Worm (Caenorhabditis elegans) whole organism, L1 larva: ENCODE results near the gene Y17G7B.23.

Experiments
- C04F5.9 ChIP-seq: sonication (generic microtip); optimal IDR thresholded peaks from 2 replicates; lab custom pipeline; 2016; ENCODE audit warnings: missing genetic modification characterization, missing compliant biosample characterization
- C16A3.4 ChIP-seq: fragments of 150-350 bp; optimal IDR thresholded peaks from 2 replicates; lab custom pipeline; 2014; ENCODE audit warnings: missing biosample characterization, missing genetic modification characterization
- C34B4.2 ChIP-seq: sonication (generic microtip); optimal IDR thresholded peaks from 2 replicates; lab custom pipeline; 2017; ENCODE audit warnings: mild to moderate bottlenecking, missing genetic modification characterization, missing compliant biosample characterization
- aha-1 ChIP-seq: fragments of 150-350 bp; optimal IDR thresholded peaks from 2 replicates; lab custom pipeline; 2014; ENCODE audit warnings: missing biosample characterization, missing genetic modification characterization
- aly-2 ChIP-seq: fragments of 150-350 bp; optimal IDR thresholded peaks from 2 replicates; lab custom pipeline; 2014; ENCODE audit warnings: missing biosample characterization, missing genetic modification characterization
- ama-1 ChIP-seq: fragments of 150-350 bp; optimal IDR thresholded peaks from 2 replicates; lab custom pipeline; 2014
- blmp-1 ChIP-seq: fragments of 150-350 bp; optimal IDR thresholded peaks from 2 replicates; lab custom pipeline; 2014; ENCODE audit warnings: missing biosample characterization, missing genetic modification characterization
- ceh-82 ChIP-seq, 3 experiments: fragments of 150-350 bp in 1 of 3; sonication (generic microtip) in 2 of 3; optimal IDR thresholded peaks; 2 replicates each; lab custom pipeline; 2014 to 2017; ENCODE audit warnings: missing biosample characterization in 3 of 3, missing genetic modification characterization in 3 of 3
- ceh-90 ChIP-seq: sonication (generic microtip); optimal IDR thresholded peaks from 2 replicates; lab custom pipeline; 2016; ENCODE audit warnings: missing genetic modification characterization, missing compliant biosample characterization
- ces-1 ChIP-seq: fragments of 150-350 bp; optimal IDR thresholded peaks from 2 replicates; lab custom pipeline; 2014; ENCODE audit warnings: missing biosample characterization, missing genetic modification reagents, missing genetic modification characterization
- efl-1 ChIP-seq, 4 experiments: fragments of 150-350 bp; optimal IDR thresholded peaks in 3 of 4; peaks in 1 of 4; 1 replicate in 1 of 4; 2 replicates in 3 of 4; lab custom pipeline; 2014; ENCODE audit warnings: missing biosample characterization in 2 of 4, missing genetic modification characterization in 2 of 4, missing genetic modification reagents in 2 of 4
- egl-13 ChIP-seq: sonication (generic microtip); optimal IDR thresholded peaks from 2 replicates; lab custom pipeline; 2016; ENCODE audit warnings: missing genotype, missing genetic modification reagents, missing genetic modification characterization, missing compliant biosample characterization
- egl-27 ChIP-seq, 2 experiments: fragments of 150-350 bp in 1 of 2; sonication (generic microtip); optimal IDR thresholded peaks; 3 replicates each; lab custom pipeline; 2017 to 2018; ENCODE audit warnings: missing biosample characterization in 2 of 2, missing genetic modification characterization in 2 of 2, missing genetic modification reagents in 2 of 2
- elt-2 ChIP-seq: sonication (generic microtip); optimal IDR thresholded peaks from 2 replicates; lab custom pipeline; 2016; ENCODE audit warnings: missing genetic modification characterization, mild to moderate bottlenecking, inconsistent platforms, missing compliant biosample characterization, missing genetic modification reagents
- elt-3 ChIP-seq, 6 experiments: fragments of 150-350 bp in 1 of 6; sonication (generic microtip); optimal IDR thresholded peaks; 2 replicates each; lab custom pipeline; 2017 to 2018; ENCODE audit warnings: missing biosample characterization in 6 of 6, missing genetic modification characterization in 6 of 6, inconsistent platforms in 1 of 6
- ets-5 ChIP-seq: fragments of 200-800 bp; sonication (Bioruptor generic); IDR thresholded peaks from 2 replicates; pipeline ENCODE4 v1.3.6; 2022; ENCODE audit warnings: missing genetic modification characterization, missing compliant biosample characterization
- fkh-4 ChIP-seq: sonication (generic microtip); optimal IDR thresholded peaks from 2 replicates; lab custom pipeline; 2016; ENCODE audit warnings: missing compliant biosample characterization, missing genetic modification characterization, borderline replicate concordance
- fkh-8 ChIP-seq: sonication (generic microtip); optimal IDR thresholded peaks from 2 replicates; lab custom pipeline; 2016; ENCODE audit warnings: mild to moderate bottlenecking, missing genetic modification characterization, missing compliant biosample characterization
- fos-1 ChIP-seq: fragments of 150-350 bp; optimal IDR thresholded peaks from 2 replicates; lab custom pipeline; 2014; ENCODE audit warnings: missing biosample characterization, missing genetic modification characterization
- hlh-17 ChIP-seq: fragments of 200-800 bp; sonication (Bioruptor generic); optimal IDR thresholded peaks from 2 replicates; lab custom pipeline; 2018; ENCODE audit warnings: missing genetic modification characterization, mild to moderate bottlenecking, missing compliant biosample characterization, moderate library complexity, borderline replicate concordance
- irx-1 ChIP-seq: sonication (generic microtip); optimal IDR thresholded peaks from 2 replicates; lab custom pipeline; 2016; ENCODE audit warnings: missing genetic modification characterization, missing compliant biosample characterization
- jun-1 ChIP-seq: fragments of 150-350 bp; optimal IDR thresholded peaks from 2 replicates; lab custom pipeline; 2014; ENCODE audit warnings: missing biosample characterization, missing genetic modification reagents, missing genetic modification characterization
- lin-15B ChIP-seq: fragments of 150-350 bp; sonication (generic microtip); optimal IDR thresholded peaks from 3 replicates; lab custom pipeline; 2014; ENCODE audit warnings: missing biosample characterization, missing genetic modification characterization
- lin-39 ChIP-seq: fragments of 150-350 bp; optimal IDR thresholded peaks from 2 replicates; lab custom pipeline; 2014; ENCODE audit warnings: missing biosample characterization, missing genetic modification reagents, missing genetic modification characterization
- lir-3 ChIP-seq: sonication (generic microtip); optimal IDR thresholded peaks from 2 replicates; lab custom pipeline; 2016; ENCODE audit warnings: mild to moderate bottlenecking, missing genetic modification characterization, moderate library complexity, missing compliant biosample characterization; ENCODE audit not compliant: poor library complexity
- lsy-2 ChIP-seq, 2 experiments: fragments of 150-350 bp; optimal IDR thresholded peaks; 2 replicates each; lab custom pipeline; 2014; ENCODE audit warnings: missing biosample characterization in 2 of 2, missing genetic modification characterization in 2 of 2
- mdl-1 ChIP-seq, 2 experiments: fragments of 150-350 bp; optimal IDR thresholded peaks; 2 replicates each; lab custom pipeline; 2014 to 2017; ENCODE audit warnings: missing biosample characterization in 2 of 2, missing genetic modification characterization in 2 of 2, inconsistent platforms in 1 of 2
- nhr-11 ChIP-seq: fragments of 150-350 bp; optimal IDR thresholded peaks from 2 replicates; lab custom pipeline; 2014; ENCODE audit warnings: missing biosample characterization, missing genetic modification characterization
- nhr-12 ChIP-seq: sonication (generic microtip); optimal IDR thresholded peaks from 2 replicates; lab custom pipeline; 2017; ENCODE audit warnings: missing biosample characterization, missing genetic modification characterization
- nhr-20 ChIP-seq: sonication (generic microtip); optimal IDR thresholded peaks from 2 replicates; lab custom pipeline; 2016; ENCODE audit warnings: mild to moderate bottlenecking, missing genetic modification characterization, missing compliant biosample characterization
- nhr-71 ChIP-seq: sonication (generic microtip); optimal IDR thresholded peaks from 2 replicates; lab custom pipeline; 2016; ENCODE audit warnings: mild to moderate bottlenecking, missing genetic modification characterization, moderate library complexity, missing compliant biosample characterization
- nhr-77 ChIP-seq: fragments of 150-350 bp; optimal IDR thresholded peaks from 2 replicates; lab custom pipeline; 2014; ENCODE audit warnings: missing biosample characterization, missing genetic modification characterization
- nhr-84 ChIP-seq: sonication (generic microtip); optimal IDR thresholded peaks from 2 replicates; lab custom pipeline; 2017; ENCODE audit warnings: missing biosample characterization, missing genetic modification characterization
- nhr-85 ChIP-seq: sonication (generic microtip); peaks from one replicate; lab custom pipeline; 2016; ENCODE audit warnings: missing genetic modification characterization, inconsistent platforms, missing compliant biosample characterization
- nhr-90 ChIP-seq: sonication (generic microtip); optimal IDR thresholded peaks from 2 replicates; lab custom pipeline; 2016; ENCODE audit warnings: mild to moderate bottlenecking, missing genetic modification characterization, missing compliant biosample characterization; ENCODE audit not compliant: poor library complexity
- pqm-1 ChIP-seq: sonication (generic microtip); optimal IDR thresholded peaks from 3 replicates; lab custom pipeline; 2017; ENCODE audit warnings: missing biosample characterization, missing genetic modification characterization
- rnt-1 ChIP-seq: sonication (generic microtip); optimal IDR thresholded peaks from 2 replicates; lab custom pipeline; 2016; ENCODE audit warnings: mild to moderate bottlenecking, missing genetic modification characterization, moderate library complexity, missing compliant biosample characterization
- skn-1 ChIP-seq: fragments of 150-350 bp; optimal IDR thresholded peaks from 2 replicates; lab custom pipeline; 2014; ENCODE audit warnings: missing biosample characterization, missing genetic modification characterization
- sup-37 ChIP-seq: fragments of 200-800 bp; sonication (Bioruptor generic); optimal IDR thresholded peaks from 2 replicates; lab custom pipeline; 2018; ENCODE audit warnings: mild to moderate bottlenecking, missing genetic modification characterization, missing compliant biosample characterization
- tlp-1 ChIP-seq: fragments of 150-350 bp; optimal IDR thresholded peaks from 2 replicates; lab custom pipeline; 2014; ENCODE audit warnings: missing biosample characterization, missing genetic modification characterization
- unc-130 ChIP-seq: fragments of 150-350 bp; optimal IDR thresholded peaks from 2 replicates; lab custom pipeline; 2017; ENCODE audit warnings: missing biosample characterization, missing genetic modification characterization, inconsistent platforms
- unc-62 ChIP-seq: fragments of 150-350 bp; optimal IDR thresholded peaks from 2 replicates; lab custom pipeline; 2014; ENCODE audit warnings: missing biosample characterization, missing genetic modification reagents, missing genetic modification characterization
- unc-86 ChIP-seq: sonication (generic microtip); optimal IDR thresholded peaks from 2 replicates; lab custom pipeline; 2016; ENCODE audit warnings: missing genetic modification characterization, missing compliant biosample characterization
- vab-15 ChIP-seq: sonication (generic microtip); optimal IDR thresholded peaks from 2 replicates; lab custom pipeline; 2017; ENCODE audit warnings: missing genotype, mild to moderate bottlenecking, missing genetic modification characterization, missing compliant biosample characterization
- zag-1 ChIP-seq: fragments of 150-350 bp; optimal IDR thresholded peaks from 2 replicates; lab custom pipeline; 2014; ENCODE audit warnings: missing biosample characterization, missing genetic modification characterization

Y17G7B.23 gene

DNA sequence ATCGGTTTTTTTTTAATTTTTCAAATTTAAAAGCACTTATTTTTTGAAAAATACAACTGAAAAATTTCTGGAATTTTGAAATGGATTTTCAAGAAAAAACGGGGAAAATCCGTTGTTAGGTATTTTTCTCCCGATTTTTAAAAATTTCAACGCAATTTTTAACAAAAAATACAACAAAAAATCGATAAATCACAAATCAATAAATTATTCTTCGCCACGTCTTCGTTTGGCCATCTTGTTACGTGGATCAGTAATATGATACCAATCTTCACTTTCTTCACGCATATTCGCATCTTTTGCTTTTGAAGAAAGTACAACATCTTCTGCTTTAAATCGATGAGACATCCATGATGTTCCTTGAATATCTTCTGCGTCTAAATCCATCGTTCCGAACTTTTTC is 29.7 kb downstream of the Y17G7B.23 start:
- no peak for TF ChIP-seq pqm-1 (tag; lab: Kevin White, UChicago)
- TF ChIP-seq nhr-11 (tag; lab: Kevin White, UChicago) = no peak
- no peak for TF ChIP-seq nhr-71
- no peak for TF ChIP-seq lin-15B (tag; lab: Kevin White, UChicago)
- TF ChIP-seq blmp-1 = no peak
- TF ChIP-seq tlp-1 (tag; lab: Kevin White, UChicago) = no peak
- TF ChIP-seq lin-39 (tag; lab: Kevin White, UChicago) = no peak
- no peak for TF ChIP-seq lir-3 (tag; lab: Kevin White, UChicago)
- TF ChIP-seq egl-27 (tag; optimal IDR thresholded peaks at IDR 0.05; lab: Kevin White, UChicago) = no peak
- TF ChIP-seq nhr-77 = no peak
- TF ChIP-seq fkh-4 = no peak
- TF ChIP-seq rnt-1 (tag; lab: Kevin White, UChicago) = no peak
- no peak for TF ChIP-seq mdl-1 (tag; optimal IDR thresholded peaks at IDR 0.05; lab: Kevin White, UChicago)
- TF ChIP-seq fkh-8 (tag; lab: Kevin White, UChicago) = no peak
- TF ChIP-seq lsy-2 (tag; optimal IDR thresholded peaks at IDR 0.05; lab: Kevin White, UChicago) = no peak
- no peak for TF ChIP-seq unc-86

DNA sequence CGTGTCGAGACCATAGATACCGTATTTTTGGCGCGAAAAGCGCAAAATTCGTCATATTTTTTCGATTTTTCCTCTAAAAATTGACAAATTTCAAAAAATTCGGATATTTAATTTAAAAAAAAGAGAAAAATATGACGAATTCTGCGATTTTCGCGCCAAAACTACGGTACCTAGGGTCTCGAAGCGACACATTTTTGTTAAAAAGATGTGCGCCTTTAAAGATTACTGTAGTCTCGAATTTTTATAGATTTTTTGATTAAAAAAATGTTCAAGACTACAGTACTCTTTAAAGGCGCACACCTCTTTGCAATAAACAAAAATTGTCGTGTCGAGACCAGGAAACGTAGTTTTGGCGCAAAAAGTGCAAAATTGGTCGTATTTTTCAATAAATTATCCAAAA is 37.1 kb downstream of the Y17G7B.23 start:
- TF ChIP-seq aly-2 = no peak
- no peak for TF ChIP-seq C34B4.2 (tag; lab: Kevin White, UChicago)
- no peak for TF ChIP-seq ama-1 (lab: Kevin White, UChicago)
- no peak for TF ChIP-seq unc-62 (GFP tag; lab: Kevin White, UChicago)
- TF ChIP-seq vab-15 (tag; lab: Kevin White, UChicago) = no peak
- TF ChIP-seq hlh-17 (GFP tag; lab: Kevin White, UChicago) = no peak
- no peak for TF ChIP-seq fkh-8 (tag; lab: Kevin White, UChicago)
- no peak for TF ChIP-seq unc-130 (tag; lab: Kevin White, UChicago)

DNA sequence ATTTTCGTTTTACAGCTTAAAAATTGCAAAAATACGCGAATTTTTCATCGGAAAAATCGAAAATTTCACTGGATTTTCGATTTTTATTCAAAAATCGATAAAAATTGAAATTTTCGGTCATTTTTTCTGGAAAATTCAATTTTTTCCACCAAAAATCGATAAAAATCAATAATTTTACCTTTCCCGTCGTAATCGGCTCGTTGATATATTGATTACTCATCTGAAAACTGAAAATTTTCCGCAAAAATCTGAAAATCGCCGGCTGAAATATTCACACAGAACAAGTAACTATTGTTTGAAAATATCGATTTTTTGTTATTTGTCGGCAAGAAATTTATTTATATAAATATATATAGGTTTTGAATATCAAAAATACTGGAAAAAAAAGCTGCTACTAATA is 37.5 kb downstream of the Y17G7B.23 start, which contains the start of gene cyn-16:
Gene cyn-16 (minus strand): TSS at position 227 of the 400 bp plus-strand sequence.
- no peak for TF ChIP-seq efl-1 (optimal IDR thresholded peaks at IDR 0.05; lab: Kevin White, UChicago)
- TF ChIP-seq efl-1 (GFP tag; optimal IDR thresholded peaks at IDR 0.05 in 1 of 2; lab: Kevin White, UChicago) = peak in 1 of 2 experiments; percentile 49
- no peak for TF ChIP-seq C16A3.4

DNA sequence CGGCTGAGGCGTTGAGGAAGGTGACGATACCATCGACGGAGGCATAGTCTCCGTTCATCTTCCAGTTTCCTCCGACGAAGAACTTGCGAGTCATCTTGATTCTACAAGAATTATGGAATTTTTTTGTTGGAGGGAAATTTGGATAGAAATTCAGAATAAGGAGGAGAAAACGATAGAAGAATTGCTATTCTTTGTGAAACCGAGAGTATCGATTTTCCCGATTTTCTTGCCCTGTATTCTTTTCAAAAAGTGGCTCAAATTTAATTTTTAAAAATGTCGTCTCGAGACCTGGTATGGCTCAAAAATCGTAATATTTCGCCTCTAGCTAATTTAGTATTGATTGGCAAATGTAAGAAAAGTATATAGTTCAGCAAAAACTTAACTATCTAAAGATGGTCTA is 40.0 kb downstream of the Y17G7B.23 start, which contains the start of gene tpi-1:
Gene tpi-1 (minus strand): TSS at position 101 of the 400 bp plus-strand sequence.
- TF ChIP-seq nhr-85 (tag; lab: Kevin White, UChicago) (peak; percentile 62), C04F5.9 (tag; lab: Kevin White, UChicago) (no peak)

DNA sequence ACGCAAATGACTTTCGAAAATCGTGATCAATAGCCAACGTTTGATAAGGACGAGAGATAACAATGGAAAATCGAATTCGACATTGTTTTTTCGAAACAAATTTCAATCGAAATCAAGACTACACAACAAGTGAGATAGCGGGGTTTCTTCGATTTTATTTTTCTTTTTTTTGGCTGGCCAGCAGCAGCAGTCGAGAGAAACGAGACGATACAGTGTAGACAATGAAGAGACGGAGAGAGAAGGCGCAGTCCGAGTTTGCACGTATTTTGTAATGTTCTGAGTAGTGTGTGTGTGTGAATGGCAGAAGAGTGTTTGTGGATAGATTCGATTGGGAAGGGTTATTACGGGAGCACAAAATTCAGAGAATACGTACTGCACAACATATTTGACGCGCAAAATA is 41.2 kb downstream of the Y17G7B.23 start:
- TF ChIP-seq elt-3 (tag; optimal IDR thresholded peaks at IDR 0.05; lab: Kevin White, UChicago) (peak in 3 of 6 experiments; percentile 49 to 70 (median 50)), egl-27 (tag; optimal IDR thresholded peaks at IDR 0.05; lab: Kevin White, UChicago) (no peak), nhr-12 (tag; lab: Kevin White, UChicago) (no peak), skn-1 (tag; lab: Kevin White, UChicago) (peak; percentile 26), aha-1 (peak; percentile 80), ces-1 (GFP tag; lab: Kevin White, UChicago) (no peak), fkh-4 (no peak), blmp-1 (peak; percentile 83), jun-1 (tag; lab: Kevin White, UChicago) (no peak), nhr-84 (tag; lab: Kevin White, UChicago) (no peak), fos-1 (tag; lab: Kevin White, UChicago) (no peak), ceh-82 (tag; optimal IDR thresholded peaks at IDR 0.05; lab: Kevin White, UChicago) (peak in 1 of 3 experiments; percentile 54), tlp-1 (tag; lab: Kevin White, UChicago) (no peak), aly-2 (no peak), mdl-1 (tag; optimal IDR thresholded peaks at IDR 0.05; lab: Kevin White, UChicago) (peak in 1 of 2 experiments; percentile 33), sup-37 (GFP tag; lab: Kevin White, UChicago) (no peak), zag-1 (tag; lab: Kevin White, UChicago) (no peak), nhr-90 (tag; lab: Kevin White, UChicago) (peak; percentile 54), nhr-20 (peak; percentile 87), nhr-85 (tag; lab: Kevin White, UChicago) (peak; percentile 73), irx-1 (tag; lab: Kevin White, UChicago) (no peak), egl-13 (tag; lab: Kevin White, UChicago) (no peak), lir-3 (tag; lab: Kevin White, UChicago) (no peak), ceh-90 (tag; lab: Kevin White, UChicago) (no peak), elt-2 (tag; lab: Kevin White, UChicago) (peak; percentile 51), ets-5 (GFP tag; lab: Robert Waterston, UW) (no peak), fkh-8 (tag; lab: Kevin White, UChicago) (peak; percentile 50)
